Worm (Caenorhabditis elegans) whole organism, midembryonic: ENCODE data around the gene eif-3.D.

Experiments
- T22C8.4 ChIP-seq: fragments of 200-800 bp; sonication (Bioruptor generic); IDR thresholded peaks from 2 replicates; pipeline ENCODE4 v1.3.6; 2022; ENCODE audit warnings: missing genetic modification characterization, missing compliant biosample characterization
- cog-1 ChIP-seq: sonication (generic microtip); optimal IDR thresholded peaks from 2 replicates; lab custom pipeline; 2016; ENCODE audit warnings: missing genetic modification characterization, missing compliant biosample characterization
- flt-1 ChIP-seq: fragments of 200-800 bp; sonication (Bioruptor generic); IDR thresholded peaks from 2 replicates; pipeline ENCODE4 v1.3.6; 2022; ENCODE audit warnings: missing genetic modification characterization, missing compliant biosample characterization
- klf-2 ChIP-seq: fragments of 200-800 bp; sonication (Bioruptor generic); conservative IDR thresholded peaks from 2 replicates; pipeline ENCODE4 v1.3.6; 2022; ENCODE audit warnings: missing genetic modification reagents, missing genetic modification characterization, missing compliant biosample characterization
- med-1 ChIP-seq: sonication (generic microtip); optimal IDR thresholded peaks from 2 replicates; lab custom pipeline; 2017; ENCODE audit warnings: missing genetic modification characterization, mild to moderate bottlenecking, missing compliant biosample characterization, antibody characterized with exemption, missing genetic modification reagents; ENCODE audit not compliant: insufficient read depth
- ref-1 ChIP-seq: fragments of 200-800 bp; sonication (Bioruptor generic); conservative IDR thresholded peaks from 2 replicates; pipeline ENCODE4 v1.3.6; 2022; ENCODE audit warnings: missing genetic modification reagents, missing genetic modification characterization, missing compliant biosample characterization
- tab-1 ChIP-seq: fragments of 200-800 bp; sonication (Bioruptor generic); IDR thresholded peaks from 2 replicates; pipeline ENCODE4 v1.3.6; 2022; ENCODE audit warnings: missing genetic modification characterization, missing compliant biosample characterization
- ztf-23 ChIP-seq: fragments of 200-800 bp; sonication (Bioruptor generic); IDR thresholded peaks from 2 replicates; pipeline ENCODE4 v1.3.6; 2022; ENCODE audit warnings: missing genetic modification reagents, missing genetic modification characterization, missing compliant biosample characterization
- ztf-29 ChIP-seq: fragments of 200-800 bp; sonication (Bioruptor generic); IDR thresholded peaks from 2 replicates; pipeline ENCODE4 v1.3.6; 2022; ENCODE audit warnings: missing genetic modification reagents, missing genetic modification characterization, missing compliant biosample characterization

DNA sequence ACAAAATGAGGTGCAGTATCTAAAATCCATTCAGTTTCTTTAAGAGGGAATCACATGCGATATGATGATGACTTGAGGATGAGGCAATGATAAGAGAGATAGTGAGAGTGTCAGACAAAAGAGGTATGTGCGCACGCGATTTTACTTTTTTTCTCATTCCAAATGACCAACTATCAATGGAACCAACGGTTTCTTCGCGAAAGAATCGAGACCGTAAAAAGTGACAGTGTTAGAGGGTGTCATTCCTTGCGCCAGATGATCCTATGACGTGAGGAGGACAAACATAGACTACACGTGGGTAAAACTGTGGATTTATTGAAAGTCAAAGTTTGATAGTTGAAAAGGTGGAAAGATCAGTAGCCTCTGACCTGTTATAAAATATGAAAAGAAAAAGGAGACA, 12.4 kb upstream of the eif-3.D start:
- TF ChIP-seq ztf-29 (GFP tag; lab: Robert Waterston, UW) (no peak), tab-1 (GFP tag; lab: Robert Waterston, UW) (no peak), ztf-23 (GFP tag; lab: Robert Waterston, UW) (no peak), flt-1 (GFP tag; lab: Robert Waterston, UW) (no peak), ref-1 (GFP tag; lab: Robert Waterston, UW) (no peak), T22C8.4 (no peak), cog-1 (no peak), med-1 (GFP tag; lab: Kevin White, UChicago) (no peak), klf-2 (GFP tag; lab: Robert Waterston, UW) (no peak)
